Worm (Caenorhabditis elegans): ENCODE results near the gene hrg-7.

hrg-7 gene

DNA sequence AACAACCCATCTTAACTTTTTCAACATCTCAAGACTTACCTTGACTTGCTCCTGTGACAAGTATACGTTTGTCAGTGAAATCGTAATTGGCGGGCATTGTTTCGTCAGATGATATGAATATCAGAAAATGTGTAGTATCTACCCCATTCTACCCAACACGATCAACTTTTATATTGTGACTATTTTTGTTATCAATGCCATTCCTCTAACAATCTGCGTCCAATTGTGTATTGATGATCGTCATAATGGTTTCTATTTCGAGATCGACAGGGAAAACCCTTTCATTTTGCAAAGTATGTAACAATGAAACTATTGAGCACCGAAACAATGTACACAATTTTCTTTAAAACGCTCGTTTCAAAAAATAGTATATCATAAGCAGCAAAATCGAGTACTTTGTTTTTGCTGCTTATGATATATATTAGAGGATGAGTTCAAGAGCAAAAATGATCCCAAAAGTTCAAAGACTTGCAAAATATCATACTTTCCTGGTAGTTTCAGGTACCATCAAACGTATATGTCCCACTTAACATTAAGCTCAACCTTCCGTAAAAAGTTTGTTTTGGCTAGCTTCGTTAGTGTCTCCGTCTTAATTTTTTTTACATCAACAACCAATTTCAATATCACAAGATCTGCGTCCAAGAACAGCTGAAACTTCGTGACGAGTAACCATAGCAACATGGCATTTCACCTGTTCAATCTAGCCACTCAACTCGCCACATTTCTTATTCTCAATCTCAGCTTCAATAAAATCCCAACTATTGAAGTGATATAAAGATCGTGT, 8.2 kb upstream of the hrg-7 start, which contains the start of the genes dhs-21 and xbx-9 (continued):
- TF ChIP-seq pqm-1 (tag; optimal IDR thresholded peaks at IDR 0.05) (peak; percentile 65), nhr-25 (tag; optimal IDR thresholded peaks at IDR 0.05; ENCODE audit: borderline replicate concordance, insufficient read depth) (no peak), mxl-3 (GFP tag; optimal IDR thresholded peaks at IDR 0.05) (peak; percentile 35), hlh-11 (tag; optimal IDR thresholded peaks at IDR 0.05) (peak; percentile 54), lim-7 (GFP tag; IDR thresholded peaks at IDR 0.05) (no peak), lsy-2 (tag; optimal IDR thresholded peaks at IDR 0.05) (no peak), mxl-2 (GFP tag; conservative IDR thresholded peaks at IDR 0.05) (no peak), aha-1 (tag) (no peak), daf-8 (GFP tag; IDR thresholded peaks at IDR 0.05) (no peak), dmd-6 (GFP tag; IDR thresholded peaks at IDR 0.05) (peak; percentile 53)

- 0 out of 2 replicates have a peak, but pooled peaks have one; percentile 59 for TF ChIP-seq daf-19 (GFP tag; conservative IDR thresholded peaks at IDR 0.05)
- peak; percentile 58; the same call in 1 of the 2 replicates for TF ChIP-seq set-16 (GFP tag; IDR thresholded peaks at IDR 0.05)
- TF ChIP-seq ztf-11 (tag; optimal IDR thresholded peaks at IDR 0.05): no peak
- no peak for TF ChIP-seq attf-4 (tag; optimal IDR thresholded peaks at IDR 0.05)
- TF ChIP-seq hlh-11 (tag; optimal IDR thresholded peaks at IDR 0.05): peak; percentile 8
Observed at ce11 chrV:12736166-12736753, 5.6 kb upstream of the hrg-7 start, which contains the start of gene cky-1. Gene cky-1 (plus strand): TSS chrV:12736703.

ce11 chrV:12743778-12744502, 2.1 kb downstream of the hrg-7 start:
- TF ChIP-seq zfp-2 (tag; optimal IDR thresholded peaks at IDR 0.05): no peak
- no peak for TF ChIP-seq aha-1 (tag)
- no peak for TF ChIP-seq sdz-12 (GFP tag; optimal IDR thresholded peaks at IDR 0.05)
- TF ChIP-seq duxl-1 (tag; optimal IDR thresholded peaks at IDR 0.05; ENCODE audit: poor library complexity): peak; percentile 62
- TF ChIP-seq ama-1 (optimal IDR thresholded peaks at IDR 0.05): no peak
- TF ChIP-seq dve-1 (tag; optimal IDR thresholded peaks at IDR 0.05; ENCODE audit: insufficient read depth): peak; percentile 53
- TF ChIP-seq hmg-1.1 (GFP tag; IDR thresholded peaks at IDR 0.05): no peak
- TF ChIP-seq lin-1 (GFP tag; IDR thresholded peaks at IDR 0.05): no peak
- no peak for TF ChIP-seq ztf-11 (tag; optimal IDR thresholded peaks at IDR 0.05)
- no peak for TF ChIP-seq arid-1 (GFP tag; conservative IDR thresholded peaks at IDR 0.05)
- no peak for TF ChIP-seq nhr-41 (GFP tag; IDR thresholded peaks at IDR 0.05)
- TF ChIP-seq lin-15B (tag; optimal IDR thresholded peaks at IDR 0.05): no peak
- TF ChIP-seq zfp-3 (GFP tag; conservative IDR thresholded peaks at IDR 0.05): no peak
- TF ChIP-seq dmd-6 (GFP tag; IDR thresholded peaks at IDR 0.05): no peak
- peak; percentile 13 for TF ChIP-seq nhr-48 (tag; optimal IDR thresholded peaks at IDR 0.05)
- no peak for TF ChIP-seq mxl-3 (GFP tag; optimal IDR thresholded peaks at IDR 0.05)
- peak; percentile 69 for TF ChIP-seq mes-2 (tag; optimal IDR thresholded peaks at IDR 0.05; ENCODE audit: poor library complexity, severe bottlenecking)
- TF ChIP-seq mep-1 (tag; optimal IDR thresholded peaks at IDR 0.05): peak; percentile 66
- TF ChIP-seq lin-38 (GFP tag; IDR thresholded peaks at IDR 0.05): no peak
- no peak for TF ChIP-seq unc-39 (tag; optimal IDR thresholded peaks at IDR 0.05)
- TF ChIP-seq nhr-102 (tag; optimal IDR thresholded peaks at IDR 0.05): peak; percentile 49
- no peak for TF ChIP-seq Y105C5A.15 (GFP tag; IDR thresholded peaks at IDR 0.05)
- no peak for TF ChIP-seq fos-1 (tag; optimal IDR thresholded peaks at IDR 0.05)
- no peak for TF ChIP-seq jun-1 (tag; optimal IDR thresholded peaks at IDR 0.05)
- TF ChIP-seq pha-4 (GFP tag; IDR thresholded peaks at IDR 0.05): no peak
- TF ChIP-seq pha-4 (tag; optimal IDR thresholded peaks at IDR 0.05): no peak
- no peak for TF ChIP-seq set-16 (GFP tag; IDR thresholded peaks at IDR 0.05)
- no peak for TF ChIP-seq D1046.2 (GFP tag; IDR thresholded peaks at IDR 0.05)
- TF ChIP-seq mdl-1 (tag; optimal IDR thresholded peaks at IDR 0.05): no peak
- TF ChIP-seq aly-2 (tag; optimal IDR thresholded peaks at IDR 0.05): no peak
- peak; percentile 29 for TF ChIP-seq nhr-10 (tag; optimal IDR thresholded peaks at IDR 0.05)
- no peak for TF ChIP-seq mxl-2 (GFP tag; conservative IDR thresholded peaks at IDR 0.05)
- no peak for TF ChIP-seq nhr-111 (GFP tag; optimal IDR thresholded peaks at IDR 0.05)
- TF ChIP-seq daf-8 (GFP tag; IDR thresholded peaks at IDR 0.05): no peak
- no peak for TF ChIP-seq lin-29 (GFP tag; IDR thresholded peaks at IDR 0.05)
- TF ChIP-seq pqm-1 (tag; optimal IDR thresholded peaks at IDR 0.05): peak; percentile 28
- no peak for TF ChIP-seq F26F4.8 (GFP tag; conservative IDR thresholded peaks at IDR 0.05)

Data from whole organism, L4 larva.